Worm (Caenorhabditis elegans) whole organism, L2 larva: Measurements from ENCODE around the gene twk-34.

Experiments used
- Y55F3AM.14 ChIP-seq: fragments of 200-800 bp; sonication (Bioruptor generic); optimal IDR thresholded peaks from 2 replicates; lab custom pipeline; 2018; ENCODE audit warnings: mild to moderate bottlenecking, missing genetic modification characterization, missing compliant biosample characterization
- alr-1 ChIP-seq: fragments of 150-350 bp; optimal IDR thresholded peaks from 2 replicates; lab custom pipeline; 2014; ENCODE audit warnings: missing biosample characterization, missing genetic modification characterization
- blmp-1 ChIP-seq: sonication (generic microtip); optimal IDR thresholded peaks from 2 replicates; lab custom pipeline; 2017; ENCODE audit warnings: missing genetic modification characterization, mild to moderate bottlenecking, missing compliant biosample characterization, antibody characterized with exemption, moderate library complexity; ENCODE audit not compliant: insufficient read depth
- ceh-16 ChIP-seq: fragments of 150-350 bp; optimal IDR thresholded peaks from 2 replicates; lab custom pipeline; 2014; ENCODE audit warnings: missing biosample characterization, missing genetic modification characterization
- dmd-4 ChIP-seq: sonication (generic microtip); optimal IDR thresholded peaks from 2 replicates; lab custom pipeline; 2017; ENCODE audit warnings: missing biosample characterization, missing genetic modification characterization
- egl-27 ChIP-seq: sonication (generic microtip); optimal IDR thresholded peaks from 3 replicates; lab custom pipeline; 2017; ENCODE audit warnings: missing biosample characterization, missing genetic modification reagents, missing genetic modification characterization
- lin-13 ChIP-seq: fragments of 150-350 bp; optimal IDR thresholded peaks from 2 replicates; lab custom pipeline; 2014; ENCODE audit warnings: missing biosample characterization, missing genetic modification reagents, missing genetic modification characterization
- nhr-12 ChIP-seq: fragments of 150-350 bp; optimal IDR thresholded peaks from 2 replicates; lab custom pipeline; 2014; ENCODE audit warnings: missing biosample characterization, missing genetic modification characterization
- unc-39 ChIP-seq: fragments of 150-350 bp; optimal IDR thresholded peaks from 2 replicates; lab custom pipeline; 2014; ENCODE audit warnings: missing biosample characterization, missing genetic modification characterization
- unc-55 ChIP-seq: fragments of 150-350 bp; sonication (generic microtip); optimal IDR thresholded peaks from 3 replicates; lab custom pipeline; 2014; ENCODE audit warnings: missing biosample characterization, missing genetic modification reagents, missing genetic modification characterization
- zag-1 ChIP-seq: fragments of 150-350 bp; optimal IDR thresholded peaks from 2 replicates; lab custom pipeline; 2014; ENCODE audit warnings: missing biosample characterization, missing genetic modification characterization
- ztf-1 ChIP-seq: fragments of 200-800 bp; sonication (Bioruptor generic); conservative IDR thresholded peaks from 2 replicates; pipeline ENCODE4 v1.3.6; 2022; ENCODE audit warnings: missing genetic modification characterization, missing compliant biosample characterization
- ztf-4 ChIP-seq: fragments of 150-350 bp; optimal IDR thresholded peaks from 2 replicates; lab custom pipeline; 2014; ENCODE audit warnings: missing biosample characterization, missing genetic modification characterization

ce11 chrV:15661580-15661979, 43.2 kb upstream of the twk-34 start:
- TF ChIP-seq nhr-12 (tag; lab: Kevin White, UChicago) (no peak), Y55F3AM.14 (GFP tag; lab: Kevin White, UChicago) (no peak), ztf-4 (no peak), zag-1 (no peak), unc-39 (tag; lab: Kevin White, UChicago) (no peak), alr-1 (tag; lab: Kevin White, UChicago) (no peak), egl-27 (tag; lab: Kevin White, UChicago) (no peak), blmp-1 (tag; lab: Kevin White, UChicago) (no peak), unc-55 (GFP tag; lab: Kevin White, UChicago) (no peak), dmd-4 (no peak), ztf-1 (GFP tag; lab: Robert Waterston, UW) (no peak), ceh-16 (tag; lab: Kevin White, UChicago) (no peak), lin-13 (no peak)
